Worm (Caenorhabditis elegans) whole organism, young adult: ENCODE data around the gene srg-55.

Experiments used
- F10E7.11 ChIP-seq: sonication (generic microtip); optimal IDR thresholded peaks from 2 replicates; lab custom pipeline; 2017; ENCODE audit warnings: mild to moderate bottlenecking, missing genetic modification characterization, moderate library complexity, missing compliant biosample characterization
- F57C9.4 ChIP-seq: sonication (generic microtip); optimal IDR thresholded peaks from 2 replicates; lab custom pipeline; 2017; ENCODE audit warnings: mild to moderate bottlenecking, missing genetic modification characterization, missing compliant biosample characterization
- xnd-1 ChIP-seq: sonication (generic microtip); optimal IDR thresholded peaks from 2 replicates; lab custom pipeline; 2016; ENCODE audit warnings: missing genotype, missing genetic modification reagents, missing genetic modification characterization, missing compliant biosample characterization

- TF ChIP-seq F10E7.11 (no peak), xnd-1 (tag; lab: Kevin White, UChicago) (no peak), F57C9.4 (tag; lab: Kevin White, UChicago) (no peak)
These were observed 20.7 kb downstream of the srg-55 start for ce11 chrV:14907445-14907844.
